Worm (Caenorhabditis elegans) whole organism, midembryonic: ENCODE results near the gene pqn-16.

Experiments used
- cog-1 ChIP-seq: sonication (generic microtip); optimal IDR thresholded peaks from 2 replicates; lab custom pipeline; 2016; ENCODE audit warnings: missing genetic modification characterization, missing compliant biosample characterization
- flt-1 ChIP-seq: fragments of 200-800 bp; sonication (Bioruptor generic); IDR thresholded peaks from 2 replicates; pipeline ENCODE4 v1.3.6; 2022; ENCODE audit warnings: missing genetic modification characterization, missing compliant biosample characterization
- klf-2 ChIP-seq: fragments of 200-800 bp; sonication (Bioruptor generic); conservative IDR thresholded peaks from 2 replicates; pipeline ENCODE4 v1.3.6; 2022; ENCODE audit warnings: missing genetic modification reagents, missing genetic modification characterization, missing compliant biosample characterization

DNA sequence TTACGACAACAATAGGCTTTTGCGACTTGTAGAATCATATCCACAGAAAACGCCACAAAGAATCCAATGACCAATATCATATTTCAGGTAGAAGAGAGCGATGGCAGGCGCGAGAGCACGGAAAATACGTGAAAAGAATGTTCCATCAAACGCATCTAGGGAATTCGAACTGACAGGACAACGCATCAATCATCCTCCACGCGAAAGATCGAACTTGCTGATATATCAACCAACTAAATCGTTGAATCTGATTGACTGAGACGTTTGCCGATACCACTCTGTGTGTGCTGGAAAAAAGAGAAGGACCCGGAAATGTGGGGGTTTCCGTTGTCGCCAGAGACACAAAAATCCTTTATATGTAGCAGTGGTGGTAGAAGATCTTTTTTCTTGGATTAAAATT lies 44.3 kb downstream of the pqn-16 start:
- TF ChIP-seq cog-1 (tag; lab: Kevin White, UChicago) (no peak), flt-1 (GFP tag; lab: Robert Waterston, UW) (no peak), klf-2 (GFP tag; lab: Robert Waterston, UW) (no peak)
